Worm (Caenorhabditis elegans) whole organism, early embryonic: Measurements from ENCODE around the gene F09E5.3.
A peak's percentile ranks its signal among the peaks of the same experiment; 100 is the strongest.
"Not testable (repeated sequence)": the region's sequence is repeated elsewhere in the genome, so short reads cannot be mapped to it uniquely, and the experiment has no call there.

Experiments
- F13C5.2 ChIP-seq: sonication (generic microtip); optimal IDR thresholded peaks from 2 replicates; lab custom pipeline; 2017; ENCODE audit warnings: mild to moderate bottlenecking, missing genetic modification characterization, inconsistent platforms, missing compliant biosample characterization
- ama-1 ChIP-seq: fragments of 150-350 bp; optimal IDR thresholded peaks from 2 replicates; lab custom pipeline; 2014
- ceh-13 ChIP-seq: fragments of 200-800 bp; sonication (Bioruptor generic); optimal IDR thresholded peaks from 2 replicates; lab custom pipeline; 2018; ENCODE audit warnings: mild to moderate bottlenecking, missing genetic modification characterization, missing compliant biosample characterization
- ets-7 ChIP-seq: sonication (generic microtip); optimal IDR thresholded peaks from 2 replicates; lab custom pipeline; 2016; ENCODE audit warnings: missing genotype, missing genetic modification characterization, missing compliant biosample characterization
- hmg-4 ChIP-seq: fragments of 200-800 bp; sonication (Bioruptor generic); optimal IDR thresholded peaks from 2 replicates; lab custom pipeline; 2018; ENCODE audit warnings: mild to moderate bottlenecking, missing genetic modification characterization, missing compliant biosample characterization
- hnd-1 ChIP-seq: sonication (generic microtip); optimal IDR thresholded peaks from 2 replicates; lab custom pipeline; 2016; ENCODE audit warnings: missing genetic modification characterization, missing compliant biosample characterization
- sea-1 ChIP-seq: fragments of 200-800 bp; sonication (Bioruptor generic); conservative IDR thresholded peaks from 2 replicates; pipeline ENCODE4 v1.3.6; 2022; ENCODE audit warnings: missing genetic modification characterization, missing compliant biosample characterization
- tbx-37 ChIP-seq: fragments of 200-800 bp; sonication (Bioruptor generic); conservative IDR thresholded peaks from 2 replicates; pipeline ENCODE4 v1.3.6; 2022; ENCODE audit warnings: missing genetic modification reagents, missing genetic modification characterization, missing compliant biosample characterization

DNA sequence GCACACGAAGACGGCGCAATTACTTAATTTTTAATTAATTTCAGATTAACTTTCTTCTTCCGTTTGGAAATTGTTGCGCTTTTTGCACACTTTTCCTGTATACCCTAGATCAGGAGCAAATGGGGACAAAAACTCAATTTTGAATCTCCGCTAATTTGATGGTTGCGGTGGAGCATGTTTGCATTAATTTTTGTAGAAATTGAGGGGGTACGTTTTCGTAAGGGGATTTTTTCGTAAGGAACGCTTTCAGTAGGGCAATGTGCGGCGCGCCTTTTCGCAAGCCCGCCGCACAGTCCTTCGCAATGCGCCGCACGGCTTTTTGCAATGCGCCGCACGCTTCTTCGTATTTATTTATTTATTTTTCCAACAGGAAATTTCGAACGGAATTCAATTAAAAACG is 27.4 kb upstream of the F09E5.3 start:
- TF ChIP-seq ceh-13 (GFP tag; lab: Kevin White, UChicago); F13C5.2 (tag; lab: Kevin White, UChicago); ama-1; ets-7 (tag; lab: Kevin White, UChicago); hmg-4 (GFP tag; lab: Kevin White, UChicago); hnd-1 (tag; lab: Kevin White, UChicago): not testable (repeated sequence)
- TF ChIP-seq sea-1 (GFP tag; lab: Robert Waterston, UW) (peak; percentile 87), tbx-37 (GFP tag; lab: Robert Waterston, UW) (0 out of 2 replicates have a peak, but pooled peaks have one; percentile 35)
